Worm (Caenorhabditis elegans) whole organism, L4 larva: ENCODE data around the gene srh-269.

Experiments used
- F10B5.3 ChIP-seq: sonication (generic microtip); optimal IDR thresholded peaks from 2 replicates; lab custom pipeline; 2016; ENCODE audit warnings: mild to moderate bottlenecking, missing genetic modification characterization, missing compliant biosample characterization
- F26F4.8 ChIP-seq: fragments of 200-800 bp; sonication (Bioruptor generic); conservative IDR thresholded peaks from 2 replicates; pipeline ENCODE4 v1.3.6; 2022; ENCODE audit warnings: missing genetic modification characterization, missing compliant biosample characterization
- F37D6.2 ChIP-seq: sonication (generic microtip); optimal IDR thresholded peaks from 2 replicates; lab custom pipeline; 2016; ENCODE audit warnings: mild to moderate bottlenecking, missing genetic modification characterization, missing compliant biosample characterization
- T26A8.4 ChIP-seq: fragments of 200-800 bp; sonication (Bioruptor generic); IDR thresholded peaks from 2 replicates; pipeline ENCODE4 v1.3.6; 2022; ENCODE audit warnings: missing genetic modification characterization, missing compliant biosample characterization
- Y48G9A.11 ChIP-seq: fragments of 200-800 bp; sonication (Bioruptor generic); IDR thresholded peaks from 2 replicates; pipeline ENCODE4 v1.3.6; 2022; ENCODE audit warnings: missing genetic modification reagents, missing genetic modification characterization, missing compliant biosample characterization
- Y5F2A.4 ChIP-seq: fragments of 200-800 bp; sonication (Bioruptor generic); optimal IDR thresholded peaks from 2 replicates; lab custom pipeline; 2018; ENCODE audit warnings: mild to moderate bottlenecking, missing genetic modification characterization, missing compliant biosample characterization
- ZK546.5 ChIP-seq, 2 experiments: sonication (generic microtip); optimal IDR thresholded peaks; 2 replicates each; lab custom pipeline; 2017; ENCODE audit warnings: missing biosample characterization in 2 of 2, missing genetic modification characterization in 2 of 2
- aly-2 ChIP-seq: sonication (generic microtip); optimal IDR thresholded peaks from 2 replicates; lab custom pipeline; 2018; ENCODE audit warnings: missing biosample characterization, missing genetic modification characterization
- arid-1 ChIP-seq: fragments of 200-800 bp; sonication (Bioruptor generic); conservative IDR thresholded peaks from 2 replicates; pipeline ENCODE4 v1.3.6; 2022; ENCODE audit warnings: missing genetic modification reagents, missing genetic modification characterization, missing compliant biosample characterization
- ceh-20 ChIP-seq: fragments of 200-800 bp; sonication (Bioruptor generic); IDR thresholded peaks from 2 replicates; pipeline ENCODE4 v1.3.6; 2022; ENCODE audit warnings: missing genetic modification reagents, missing genetic modification characterization, missing compliant biosample characterization
- ceh-28 ChIP-seq: fragments of 150-350 bp; optimal IDR thresholded peaks from 2 replicates; lab custom pipeline; 2014; ENCODE audit warnings: missing biosample characterization, missing genetic modification reagents, missing genetic modification characterization
- ceh-82 ChIP-seq: sonication (generic microtip); optimal IDR thresholded peaks from 2 replicates; lab custom pipeline; 2017; ENCODE audit warnings: missing biosample characterization, missing genetic modification characterization
- ctbp-1 ChIP-seq: fragments of 200-800 bp; sonication (Bioruptor generic); IDR thresholded peaks from 2 replicates; pipeline ENCODE4 v1.3.6; 2022; ENCODE audit warnings: missing genetic modification reagents, missing genetic modification characterization, missing compliant biosample characterization
- daf-16 ChIP-seq, 3 experiments: sonication (generic microtip); optimal IDR thresholded peaks; 2 replicates each; lab custom pipeline; 2016 to 2017; ENCODE audit warnings: missing genetic modification characterization in 3 of 3, missing genetic modification reagents in 3 of 3, mild to moderate bottlenecking in 2 of 3, missing compliant biosample characterization in 2 of 3, missing biosample characterization in 1 of 3, moderate library complexity in 1 of 3
- dmd-6 ChIP-seq: fragments of 200-800 bp; sonication (Bioruptor generic); IDR thresholded peaks from 2 replicates; pipeline ENCODE4 v1.3.6; 2022; ENCODE audit warnings: missing genetic modification reagents, missing genetic modification characterization, missing compliant biosample characterization
- dmd-9 ChIP-seq: fragments of 200-800 bp; sonication (Bioruptor generic); IDR thresholded peaks from 2 replicates; pipeline ENCODE4 v1.3.6; 2022; ENCODE audit warnings: missing genetic modification reagents, missing genetic modification characterization, missing compliant biosample characterization
- dve-1 ChIP-seq: sonication (generic microtip); optimal IDR thresholded peaks from 2 replicates; lab custom pipeline; 2017; ENCODE audit warnings: antibody characterized with exemption, mild to moderate bottlenecking, missing genetic modification characterization, missing compliant biosample characterization; ENCODE audit not compliant: insufficient read depth
- egl-27 ChIP-seq: sonication (generic microtip); optimal IDR thresholded peaks from 3 replicates; lab custom pipeline; 2017; ENCODE audit warnings: missing biosample characterization, missing genetic modification reagents, missing genetic modification characterization
- fkh-10 ChIP-seq: fragments of 150-350 bp; optimal IDR thresholded peaks from 2 replicates; lab custom pipeline; 2014; ENCODE audit warnings: missing biosample characterization, missing genetic modification reagents, missing genetic modification characterization
- fos-1 ChIP-seq: fragments of 150-350 bp; optimal IDR thresholded peaks from 2 replicates; lab custom pipeline; 2014; ENCODE audit warnings: missing biosample characterization, missing genetic modification characterization
- gei-8 ChIP-seq: fragments of 200-800 bp; sonication (Bioruptor generic); optimal IDR thresholded peaks from 2 replicates; lab custom pipeline; 2018; ENCODE audit warnings: mild to moderate bottlenecking, missing genetic modification characterization, missing compliant biosample characterization
- hlh-11 ChIP-seq: fragments of 200-800 bp; sonication (Bioruptor generic); optimal IDR thresholded peaks from 2 replicates; lab custom pipeline; 2018; ENCODE audit warnings: mild to moderate bottlenecking, missing genetic modification characterization, missing compliant biosample characterization
- lim-7 ChIP-seq: fragments of 200-800 bp; sonication (Bioruptor generic); IDR thresholded peaks from 2 replicates; pipeline ENCODE4 v1.3.6; 2022; ENCODE audit warnings: missing genetic modification characterization, missing compliant biosample characterization
- lin-13 ChIP-seq: fragments of 150-350 bp; optimal IDR thresholded peaks from 2 replicates; lab custom pipeline; 2014; ENCODE audit warnings: missing biosample characterization, missing genetic modification reagents, missing genetic modification characterization
- lin-15B ChIP-seq: fragments of 150-350 bp; sonication (generic microtip); optimal IDR thresholded peaks from 3 replicates; lab custom pipeline; 2014; ENCODE audit warnings: missing biosample characterization, missing genetic modification characterization
- lin-29 ChIP-seq: fragments of 200-800 bp; sonication (Bioruptor generic); IDR thresholded peaks from 2 replicates; pipeline ENCODE4 v1.3.6; 2022; ENCODE audit warnings: missing genetic modification reagents, missing genetic modification characterization, missing compliant biosample characterization
- lin-38 ChIP-seq: fragments of 200-800 bp; sonication (Bioruptor generic); IDR thresholded peaks from 2 replicates; pipeline ENCODE4 v1.3.6; 2022; ENCODE audit warnings: missing genetic modification reagents, missing genetic modification characterization, missing compliant biosample characterization
- lin-39 ChIP-seq: fragments of 150-350 bp; optimal IDR thresholded peaks from 2 replicates; lab custom pipeline; 2014; ENCODE audit warnings: missing biosample characterization, missing genetic modification reagents, missing genetic modification characterization
- madf-5 ChIP-seq, 2 experiments: fragments of 200-800 bp; sonication (Bioruptor generic); IDR thresholded peaks; 2 replicates each; pipeline ENCODE4 v1.3.6; 2022; ENCODE audit warnings: missing compliant biosample characterization in 2 of 2, missing genetic modification characterization in 2 of 2
- mdl-1 ChIP-seq, 2 experiments: fragments of 150-350 bp in 1 of 2; sonication (generic microtip) in 1 of 2; optimal IDR thresholded peaks; 2 replicates each; lab custom pipeline; 2014 to 2017; ENCODE audit warnings: missing biosample characterization in 2 of 2, missing genetic modification characterization in 2 of 2
- mdt-29 ChIP-seq: fragments of 200-800 bp; sonication (Bioruptor generic); IDR thresholded peaks from 2 replicates; pipeline ENCODE4 v1.3.6; 2022; ENCODE audit warnings: missing genetic modification reagents, missing genetic modification characterization, missing compliant biosample characterization
- mes-2 ChIP-seq: sonication (generic microtip); optimal IDR thresholded peaks from 2 replicates; lab custom pipeline; 2016; ENCODE audit warnings: missing genotype, mild to moderate bottlenecking, missing genetic modification characterization, missing compliant biosample characterization; ENCODE audit not compliant: poor library complexity, severe bottlenecking
- mxl-2 ChIP-seq: fragments of 200-800 bp; sonication (Bioruptor generic); conservative IDR thresholded peaks from 2 replicates; pipeline ENCODE4 v1.3.6; 2022; ENCODE audit warnings: missing genetic modification reagents, missing genetic modification characterization, missing compliant biosample characterization
- nhr-28 ChIP-seq: fragments of 150-350 bp; optimal IDR thresholded peaks from 2 replicates; lab custom pipeline; 2014; ENCODE audit warnings: missing biosample characterization, missing genetic modification characterization
- nhr-42 ChIP-seq: fragments of 200-800 bp; sonication (Bioruptor generic); IDR thresholded peaks from 2 replicates; pipeline ENCODE4 v1.3.6; 2022; ENCODE audit warnings: missing genetic modification characterization, missing compliant biosample characterization
- nhr-77 ChIP-seq: fragments of 150-350 bp; optimal IDR thresholded peaks from 2 replicates; lab custom pipeline; 2014; ENCODE audit warnings: missing biosample characterization, missing genetic modification characterization
- php-3 ChIP-seq: fragments of 200-800 bp; sonication (Bioruptor generic); IDR thresholded peaks from 2 replicates; pipeline ENCODE4 v1.3.6; 2022; ENCODE audit warnings: missing genetic modification reagents, missing genetic modification characterization, missing compliant biosample characterization
- pqm-1 ChIP-seq: sonication (generic microtip); optimal IDR thresholded peaks from 2 replicates; lab custom pipeline; 2017; ENCODE audit warnings: missing biosample characterization, missing genetic modification characterization
- rbr-2 ChIP-seq: sonication (generic microtip); optimal IDR thresholded peaks from 2 replicates; lab custom pipeline; 2016; ENCODE audit warnings: missing genotype, missing genetic modification characterization, missing compliant biosample characterization
- spr-3 ChIP-seq: fragments of 200-800 bp; sonication (Bioruptor generic); optimal IDR thresholded peaks from 2 replicates; lab custom pipeline; 2018; ENCODE audit warnings: mild to moderate bottlenecking, missing genetic modification characterization, missing compliant biosample characterization
- unc-130 ChIP-seq: sonication (generic microtip); optimal IDR thresholded peaks from 2 replicates; lab custom pipeline; 2016; ENCODE audit warnings: missing genetic modification reagents, missing genetic modification characterization, missing compliant biosample characterization
- unc-62 ChIP-seq, 3 experiments: fragments of 150-350 bp in 1 of 3; sonication (generic microtip); optimal IDR thresholded peaks in 2 of 3; peaks in 1 of 3; 1 replicate in 1 of 3; 2 replicates in 2 of 3; lab custom pipeline; 2014 to 2017; ENCODE audit warnings: missing biosample characterization in 3 of 3, missing genetic modification characterization in 3 of 3, missing genetic modification reagents in 3 of 3, missing genotype in 1 of 3
- ztf-11 ChIP-seq: fragments of 150-350 bp; optimal IDR thresholded peaks from 2 replicates; lab custom pipeline; 2014; ENCODE audit warnings: missing biosample characterization, missing genetic modification characterization

srh-269 gene

ce11 chrV:16610791-16611385 lies 19.0 kb upstream of the srh-269 start, which contains the start of gene srw-54:
TSS of gene srw-54 (plus strand) at chrV:16611335.
- TF ChIP-seq daf-16 (GFP tag; optimal IDR thresholded peaks at IDR 0.05; lab: Kevin White, UChicago) (no peak), daf-16 (tag; optimal IDR thresholded peaks at IDR 0.05; lab: Kevin White, UChicago) (peak; percentile 92), nhr-28 (peak; percentile 59), pqm-1 (tag; lab: Kevin White, UChicago) (peak; percentile 29), ztf-11 (tag; lab: Kevin White, UChicago) (no peak), spr-3 (GFP tag; lab: Kevin White, UChicago) (no peak), dve-1 (tag; lab: Kevin White, UChicago) (peak; percentile 23), dmd-6 (GFP tag; lab: Robert Waterston, UW) (peak; percentile 38; the same call in 1 of the 2 replicates)

- TF ChIP-seq lin-15B (tag; lab: Kevin White, UChicago) (no peak), nhr-28 (peak; percentile 82), ceh-20 (GFP tag; lab: Robert Waterston, UW) (no peak), unc-130 (GFP tag; lab: Kevin White, UChicago) (no peak), rbr-2 (no peak), aly-2 (no peak), ceh-28 (tag; lab: Kevin White, UChicago) (no peak), mdl-1 (tag; optimal IDR thresholded peaks at IDR 0.05; lab: Kevin White, UChicago) (no peak), arid-1 (no peak), ceh-82 (tag; lab: Kevin White, UChicago) (no peak), F26F4.8 (GFP tag; lab: Robert Waterston, UW) (no peak), lin-29 (no peak), ctbp-1 (no peak), mdt-29 (GFP tag; lab: Robert Waterston, UW) (no peak), ztf-11 (tag; lab: Kevin White, UChicago) (no peak), lin-13 (GFP tag; lab: Kevin White, UChicago) (no peak), ZK546.5 (tag; optimal IDR thresholded peaks at IDR 0.05; lab: Kevin White, UChicago) (no peak), unc-62 (GFP tag; optimal IDR thresholded peaks at IDR 0.05 in 1 of 2; lab: Kevin White, UChicago) (no peak), unc-62 (tag; optimal IDR thresholded peaks at IDR 0.05; lab: Kevin White, UChicago) (no peak), dve-1 (tag; lab: Kevin White, UChicago) (peak; percentile 28), egl-27 (tag; lab: Kevin White, UChicago) (no peak), lin-38 (GFP tag; lab: Robert Waterston, UW) (no peak), php-3 (GFP tag; lab: Robert Waterston, UW) (0 out of 2 replicates have a peak, but pooled peaks have one; percentile 9), mxl-2 (GFP tag; lab: Robert Waterston, UW) (no peak), dmd-9 (GFP tag; lab: Robert Waterston, UW) (no peak), daf-16 (GFP tag; optimal IDR thresholded peaks at IDR 0.05; lab: Kevin White, UChicago) (no peak), daf-16 (tag; optimal IDR thresholded peaks at IDR 0.05; lab: Kevin White, UChicago) (peak; percentile 93), pqm-1 (tag; lab: Kevin White, UChicago) (peak; percentile 82), Y48G9A.11 (GFP tag; lab: Robert Waterston, UW) (no peak), F37D6.2 (tag; lab: Kevin White, UChicago) (no peak), nhr-77 (peak; percentile 54), lin-39 (tag; lab: Kevin White, UChicago) (no peak), F10B5.3 (tag; lab: Kevin White, UChicago) (no peak), madf-5 (GFP tag; IDR thresholded peaks at IDR 0.05; lab: Robert Waterston, UW) (no peak), nhr-42 (GFP tag; lab: Robert Waterston, UW) (no peak), mes-2 (tag; lab: Kevin White, UChicago) (no peak), fkh-10 (GFP tag; lab: Kevin White, UChicago) (no peak), T26A8.4 (no peak), fos-1 (tag; lab: Kevin White, UChicago) (no peak), hlh-11 (tag; lab: Kevin White, UChicago) (peak; percentile 21), gei-8 (GFP tag; lab: Kevin White, UChicago) (no peak), Y5F2A.4 (GFP tag; lab: Kevin White, UChicago) (no peak), lim-7 (GFP tag; lab: Robert Waterston, UW) (no peak)
- TF ChIP-seq, all 104 proteins: peak for 7
These were observed 18.3 kb upstream of the srh-269 start for ce11 chrV:16610094-16610493.
